Worm (Caenorhabditis elegans): ENCODE measurements around the gene zipt-2.2.

- no peak for TF ChIP-seq ztf-23 (GFP tag; IDR thresholded peaks at IDR 0.05)
- no peak for TF ChIP-seq ref-1 (GFP tag; conservative IDR thresholded peaks at IDR 0.05)
- no peak for TF ChIP-seq klf-2 (GFP tag; conservative IDR thresholded peaks at IDR 0.05)
- TF ChIP-seq cog-1 (tag; optimal IDR thresholded peaks at IDR 0.05) = no peak
- no peak for TF ChIP-seq flt-1 (GFP tag; IDR thresholded peaks at IDR 0.05)
- no peak for TF ChIP-seq tab-1 (GFP tag; IDR thresholded peaks at IDR 0.05)
- TF ChIP-seq T22C8.4 (GFP tag; IDR thresholded peaks at IDR 0.05) = no peak
- TF ChIP-seq ztf-29 (GFP tag; IDR thresholded peaks at IDR 0.05) = no peak
Measured at ce11 chrIV:4236671-4237070, 1.5 kb upstream of the zipt-2.2 start.
